Fruit fly (Drosophila melanogaster) whole organism, embryonic: ENCODE measurements around the gene numb.

Source experiments
- B-H2 ChIP-seq: fragments of 200-800 bp; sonication (Bioruptor generic); optimal IDR thresholded peaks from 2 replicates; lab custom pipeline; 2018; ENCODE audit warnings: missing biosample characterization, mild to moderate bottlenecking, missing genetic modification characterization
- CG10462 ChIP-seq: fragments of 200-800 bp; sonication (Bioruptor generic); optimal IDR thresholded peaks from 2 replicates; lab custom pipeline; 2016; ENCODE audit warnings: missing biosample characterization, missing genetic modification characterization
- CG13296 ChIP-seq: fragments of 200-800 bp; sonication (Bioruptor generic); optimal IDR thresholded peaks from 3 replicates; lab custom pipeline; 2018; ENCODE audit warnings: missing biosample characterization, mild to moderate bottlenecking, missing genetic modification characterization
- CG13424 ChIP-seq: fragments of 200-800 bp; sonication (Bioruptor generic); optimal IDR thresholded peaks from 2 replicates; lab custom pipeline; 2019; ENCODE audit warnings: missing biosample characterization, mild to moderate bottlenecking, missing genetic modification characterization, moderate library complexity
- CG13624 ChIP-seq: fragments of 200-800 bp; sonication (Bioruptor generic); optimal IDR thresholded peaks from 2 replicates; lab custom pipeline; 2016; ENCODE audit warnings: missing biosample characterization, missing genetic modification characterization
- CG14710 ChIP-seq: fragments of 200-800 bp; sonication (Bioruptor generic); optimal IDR thresholded peaks from 3 replicates; lab custom pipeline; 2019; ENCODE audit warnings: missing biosample characterization, mild to moderate bottlenecking, missing genetic modification characterization, moderate library complexity
- CG1529 ChIP-seq: fragments of 200-800 bp; sonication (Bioruptor generic); optimal IDR thresholded peaks from 3 replicates; lab custom pipeline; 2018; ENCODE audit warnings: missing biosample characterization, missing genetic modification characterization
- CG16813 ChIP-seq: fragments of 200-800 bp; sonication (Bioruptor generic); IDR thresholded peaks from 3 replicates; pipeline ENCODE4 v1.3.6; 2022; ENCODE audit warnings: missing biosample characterization, missing genetic modification characterization; ENCODE audit not compliant: partially characterized antibody
- CG1792 ChIP-seq: fragments of 200-800 bp; sonication (Bioruptor generic); optimal IDR thresholded peaks from 2 replicates; lab custom pipeline; 2016; ENCODE audit warnings: missing biosample characterization, missing genetic modification characterization
- CG1832 ChIP-seq: fragments of 200-800 bp; sonication (Bioruptor generic); optimal IDR thresholded peaks from 2 replicates; lab custom pipeline; 2017; ENCODE audit warnings: missing biosample characterization, mild to moderate bottlenecking, missing genetic modification characterization, inconsistent platforms
- CG30403 ChIP-seq: fragments of 200-800 bp; sonication (Bioruptor generic); optimal IDR thresholded peaks from 3 replicates; lab custom pipeline; 2016; ENCODE audit warnings: missing biosample characterization, missing genetic modification characterization
- CG31441 ChIP-seq: fragments of 200-800 bp; sonication (Bioruptor generic); IDR thresholded peaks from 2 replicates; pipeline ENCODE4 v1.3.6; 2022; ENCODE audit warnings: missing biosample characterization, missing genetic modification characterization
- CG3163 ChIP-seq: fragments of 200-800 bp; sonication (Bioruptor generic); optimal IDR thresholded peaks from 3 replicates; lab custom pipeline; 2016; ENCODE audit warnings: missing biosample characterization, missing genetic modification characterization
- CG33213 ChIP-seq: fragments of 200-800 bp; sonication (Bioruptor generic); optimal IDR thresholded peaks from 3 replicates; lab custom pipeline; 2016; ENCODE audit warnings: missing biosample characterization, missing genetic modification characterization
- CG33557 ChIP-seq: fragments of 200-800 bp; sonication (Bioruptor generic); optimal IDR thresholded peaks from 2 replicates; lab custom pipeline; 2019; ENCODE audit warnings: missing biosample characterization, mild to moderate bottlenecking, missing genetic modification characterization, moderate library complexity
- CG4730 ChIP-seq: fragments of 200-800 bp; sonication (Bioruptor generic); IDR thresholded peaks from 2 replicates; pipeline ENCODE4 v1.3.6; 2022; ENCODE audit warnings: missing biosample characterization, missing genetic modification characterization
- CG6272 ChIP-seq: fragments of 200-800 bp; sonication (Bioruptor generic); IDR thresholded peaks from 2 replicates; pipeline ENCODE4 v1.3.6; 2022; ENCODE audit warnings: missing biosample characterization, missing genetic modification characterization
- CG7963 ChIP-seq: fragments of 200-800 bp; sonication (Bioruptor generic); IDR thresholded peaks from 3 replicates; pipeline ENCODE4 v1.3.6; 2022; ENCODE audit warnings: missing biosample characterization, missing genetic modification characterization; ENCODE audit not compliant: partially characterized antibody
- CG8359 ChIP-seq: fragments of 200-800 bp; sonication (Bioruptor generic); optimal IDR thresholded peaks from 2 replicates; lab custom pipeline; 2017; ENCODE audit warnings: missing biosample characterization, mild to moderate bottlenecking, missing genetic modification characterization, borderline replicate concordance
- CG9609 ChIP-seq: fragments of 200-800 bp; sonication (Bioruptor generic); optimal IDR thresholded peaks from 3 replicates; lab custom pipeline; 2016; ENCODE audit warnings: missing biosample characterization, missing genetic modification characterization
- CrebB ChIP-seq: fragments of 200-800 bp; sonication (Bioruptor generic); optimal IDR thresholded peaks from 3 replicates; lab custom pipeline; 2018; ENCODE audit warnings: missing biosample characterization, mild to moderate bottlenecking, missing genetic modification characterization
- D19B ChIP-seq: fragments of 200-800 bp; sonication (Bioruptor generic); optimal IDR thresholded peaks from 2 replicates; lab custom pipeline; 2017; ENCODE audit warnings: missing biosample characterization, mild to moderate bottlenecking, missing genetic modification characterization
- H2.0 ChIP-seq: fragments of 200-800 bp; sonication (Bioruptor generic); IDR thresholded peaks from 2 replicates; pipeline ENCODE4 v1.3.6; 2022; ENCODE audit warnings: missing biosample characterization, missing genetic modification characterization
- HLHmδ ChIP-seq: fragments of 200-800 bp; sonication (Bioruptor generic); optimal IDR thresholded peaks from 2 replicates; lab custom pipeline; 2018; ENCODE audit warnings: missing biosample characterization, mild to moderate bottlenecking, missing genetic modification characterization, moderate library complexity
- HmgD ChIP-seq: fragments of 200-800 bp; sonication (Bioruptor generic); optimal IDR thresholded peaks from 3 replicates; lab custom pipeline; 2016; ENCODE audit warnings: missing biosample characterization, missing genetic modification characterization
- Hmx ChIP-seq: fragments of 200-800 bp; sonication (Bioruptor generic); optimal IDR thresholded peaks from 2 replicates; lab custom pipeline; 2016; ENCODE audit warnings: missing biosample characterization, missing genetic modification characterization
- MTF-1 ChIP-seq: fragments of 200-800 bp; sonication (Bioruptor generic); optimal IDR thresholded peaks from 2 replicates; lab custom pipeline; 2018; ENCODE audit warnings: missing biosample characterization, mild to moderate bottlenecking, missing genetic modification characterization, borderline replicate concordance
- Ptx1 ChIP-seq: fragments of 200-800 bp; sonication (Bioruptor generic); IDR thresholded peaks from 2 replicates; pipeline ENCODE4 v1.3.6; 2022; ENCODE audit warnings: missing biosample characterization, missing genetic modification characterization
- bbx ChIP-seq: fragments of 200-800 bp; sonication (Bioruptor generic); IDR thresholded peaks from 2 replicates; pipeline ENCODE4 v1.3.6; 2022; ENCODE audit warnings: missing biosample characterization, missing genetic modification characterization; ENCODE audit not compliant: partially characterized antibody
- btn ChIP-seq: fragments of 200-800 bp; sonication (Bioruptor generic); optimal IDR thresholded peaks from 2 replicates; lab custom pipeline; 2016; ENCODE audit warnings: missing biosample characterization, missing genetic modification characterization
- crol ChIP-seq: fragments of 200-800 bp; sonication (Bioruptor generic); IDR thresholded peaks from 2 replicates; pipeline ENCODE4 v1.3.6; 2022; ENCODE audit warnings: missing biosample characterization, missing genetic modification characterization
- dati ChIP-seq: fragments of 200-800 bp; sonication (Bioruptor generic); IDR thresholded peaks from 2 replicates; pipeline ENCODE4 v1.3.6; 2022; ENCODE audit warnings: missing biosample characterization, missing genetic modification characterization
- emc ChIP-seq: fragments of 200-800 bp; sonication (Bioruptor generic); optimal IDR thresholded peaks from 2 replicates; lab custom pipeline; 2016; ENCODE audit warnings: missing biosample characterization, missing genetic modification characterization
- fd102C ChIP-seq: fragments of 200-800 bp; sonication (Bioruptor generic); optimal IDR thresholded peaks from 2 replicates; lab custom pipeline; 2018; ENCODE audit warnings: missing biosample characterization, mild to moderate bottlenecking, missing genetic modification characterization, moderate library complexity
- gsb ChIP-seq: fragments of 200-800 bp; sonication (Bioruptor generic); IDR thresholded peaks from 2 replicates; pipeline ENCODE4 v1.3.6; 2022; ENCODE audit warnings: missing biosample characterization, missing genetic modification characterization
- hbn ChIP-seq: fragments of 200-800 bp; sonication (Bioruptor generic); IDR thresholded peaks from 2 replicates; pipeline ENCODE4 v1.3.6; 2022; ENCODE audit warnings: missing biosample characterization, missing genetic modification characterization; ENCODE audit not compliant: partially characterized antibody
- kay ChIP-seq: fragments of 200-800 bp; sonication (Bioruptor generic); optimal IDR thresholded peaks from 2 replicates; lab custom pipeline; 2016; ENCODE audit warnings: missing biosample characterization, missing genetic modification characterization
- knrl ChIP-seq: fragments of 200-800 bp; sonication (Bioruptor generic); IDR thresholded peaks from 3 replicates; pipeline ENCODE4 v1.3.6; 2022; ENCODE audit warnings: missing biosample characterization, missing genetic modification characterization; ENCODE audit not compliant: partially characterized antibody
- lov ChIP-seq, 2 experiments: fragments of 200-800 bp in 1 of 2; fragments of >200 bp in 1 of 2; sonication (Bioruptor generic) in 1 of 2; IDR thresholded peaks in 1 of 2; optimal IDR thresholded peaks in 1 of 2; 2 replicates in 1 of 2; 3 replicates in 1 of 2; pipeline versions ENCODE4 v1.3.6 to Lab custom; 2017 to 2022; ENCODE audit warnings: missing biosample characterization in 1 of 2, missing genetic modification characterization in 1 of 2
- mam ChIP-seq: fragments of 200-800 bp; sonication (Bioruptor generic); optimal IDR thresholded peaks from 3 replicates; lab custom pipeline; 2016; ENCODE audit warnings: missing biosample characterization, missing genetic modification characterization
- odd ChIP-seq: fragments of 200-800 bp; sonication (Bioruptor generic); optimal IDR thresholded peaks from 2 replicates; lab custom pipeline; 2017; ENCODE audit warnings: missing biosample characterization, mild to moderate bottlenecking, missing genetic modification characterization
- pum ChIP-seq: fragments of 200-800 bp; sonication (Bioruptor generic); optimal IDR thresholded peaks from 2 replicates; lab custom pipeline; 2016; ENCODE audit warnings: missing biosample characterization, missing genetic modification characterization
- scrt ChIP-seq: fragments of 200-800 bp; sonication (Bioruptor generic); optimal IDR thresholded peaks from 2 replicates; lab custom pipeline; 2018; ENCODE audit warnings: missing biosample characterization, mild to moderate bottlenecking, missing genetic modification characterization, moderate library complexity
- slbo ChIP-seq: fragments of 200-800 bp; sonication (Bioruptor generic); IDR thresholded peaks from 2 replicates; pipeline ENCODE4 v1.3.6; 2022; ENCODE audit warnings: missing biosample characterization, missing genetic modification characterization
- sr ChIP-seq: fragments of 200-800 bp; sonication (Bioruptor generic); IDR thresholded peaks from 3 replicates; pipeline ENCODE4 v1.3.6; 2022; ENCODE audit warnings: missing biosample characterization, missing genetic modification characterization
- ssp ChIP-seq: fragments of 200-800 bp; sonication (Bioruptor generic); IDR thresholded peaks from 2 replicates; pipeline ENCODE4 v1.3.6; 2022; ENCODE audit warnings: missing biosample characterization, missing genetic modification characterization
- tap ChIP-seq: fragments of 200-800 bp; optimal IDR thresholded peaks from 3 replicates; lab custom pipeline; 2019; ENCODE audit warnings: missing biosample characterization, mild to moderate bottlenecking, missing genetic modification characterization, moderate library complexity
- tgo ChIP-seq: fragments of 200-800 bp; sonication (Bioruptor generic); IDR thresholded peaks from 3 replicates; pipeline ENCODE4 v1.3.6; 2022; ENCODE audit warnings: missing biosample characterization, missing genetic modification characterization
- zen2 ChIP-seq: fragments of 200-800 bp; sonication (Bioruptor generic); IDR thresholded peaks from 3 replicates; pipeline ENCODE4 v1.3.6; 2022; ENCODE audit warnings: missing biosample characterization, missing genetic modification characterization; ENCODE audit not compliant: partially characterized antibody

numb gene

dm6 chr2L:9494663-9495417 lies 57.6 kb downstream of the numb start, which contains the start of gene Gdi (continued):
- TF ChIP-seq MTF-1 (no peak), HLHmδ (no peak), emc (GFP tag; lab: Kevin White, UChicago) (no peak), CG3163 (GFP tag; lab: Kevin White, UChicago) (no peak), CG1832 (GFP tag; lab: Kevin White, UChicago) (no peak), Ptx1 (GFP tag; lab: Robert Waterston, UW) (no peak), kay (GFP tag; lab: Kevin White, UChicago) (no peak), CG8359 (GFP tag; lab: Kevin White, UChicago) (no peak), D19B (GFP tag; lab: Kevin White, UChicago) (no peak), CG13296 (GFP tag; lab: Kevin White, UChicago) (no peak), CG31441 (GFP tag; lab: Robert Waterston, UW) (no peak), CG16813 (GFP tag; lab: Robert Waterston, UW) (0 out of 3 replicates have a peak, but pooled peaks have one; percentile 6), CG9609 (GFP tag; lab: Kevin White, UChicago) (peak; percentile 9), btn (GFP tag; lab: Kevin White, UChicago) (no peak), scrt (GFP tag; lab: Kevin White, UChicago) (no peak), CG4730 (GFP tag; lab: Robert Waterston, UW) (no peak), CG33213 (peak; percentile 2), mam (GFP tag; lab: Kevin White, UChicago) (peak; percentile 64), CG7963 (GFP tag; lab: Robert Waterston, UW) (no peak), lov (optimal IDR thresholded peaks at IDR 0.05; lab: Kevin White, UChicago) (no peak), lov (GFP tag; IDR thresholded peaks at IDR 0.05; lab: Robert Waterston, UW) (no peak), CrebB (tag; lab: Kevin White, UChicago) (no peak), gsb (no peak), pum (GFP tag; lab: Kevin White, UChicago) (peak; percentile 14), CG6272 (GFP tag; lab: Robert Waterston, UW) (no peak), ssp (GFP tag; lab: Robert Waterston, UW) (no peak), CG13624 (GFP tag; lab: Kevin White, UChicago) (no peak), bbx (GFP tag; lab: Robert Waterston, UW) (no peak; the same call in 1 of the 2 replicates), odd (GFP tag; lab: Kevin White, UChicago) (no peak), dati (GFP tag; lab: Robert Waterston, UW) (no peak), sr (GFP tag; lab: Robert Waterston, UW) (no peak), Hmx (GFP tag; lab: Kevin White, UChicago) (no peak), HmgD (no peak), CG14710 (tag; lab: Kevin White, UChicago) (peak; percentile 36), fd102C (GFP tag; lab: Kevin White, UChicago) (no peak), knrl (0 out of 3 replicates have a peak, but pooled peaks have one; percentile 37), CG30403 (GFP tag; lab: Kevin White, UChicago) (peak; percentile 21), hbn (GFP tag; lab: Robert Waterston, UW) (peak; percentile 49), CG1792 (peak; percentile 17), zen2 (no peak; the same call in 2 of the 3 replicates), H2.0 (GFP tag; lab: Robert Waterston, UW) (no peak), tgo (GFP tag; lab: Robert Waterston, UW) (no peak), crol (GFP tag; lab: Robert Waterston, UW) (no peak), CG13424 (tag; lab: Kevin White, UChicago) (peak; percentile 30), slbo (GFP tag; lab: Robert Waterston, UW) (peak; percentile 74), CG33557 (no peak), CG10462 (GFP tag; lab: Kevin White, UChicago) (no peak), tap (no peak), CG1529 (no peak), B-H2 (GFP tag; lab: Kevin White, UChicago) (peak; percentile 43)
